Fruit fly (Drosophila melanogaster): Measurements from ENCODE around the gene wds.

wds gene

DNA sequence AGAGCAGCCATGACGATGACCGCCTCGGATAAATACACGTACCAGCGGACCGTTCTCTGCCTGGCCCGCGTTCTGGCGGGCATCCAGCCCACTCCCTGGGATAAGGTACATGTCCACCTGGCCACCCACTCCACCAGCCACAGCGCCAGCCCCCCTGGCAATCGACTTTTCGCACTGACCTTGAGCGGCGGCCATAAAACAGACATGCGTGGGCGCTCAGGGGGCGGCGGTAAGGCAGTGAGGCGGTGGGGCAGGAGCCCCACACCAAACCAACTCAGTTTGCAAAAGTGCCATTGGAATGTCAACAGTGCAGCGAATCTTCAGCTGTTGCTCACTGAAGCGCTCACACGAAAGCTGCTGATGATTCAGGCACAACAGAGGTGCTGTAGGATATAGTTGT, 39.2 kb downstream of the wds start:
- TF ChIP-seq CG8478 (optimal IDR thresholded peaks at IDR 0.05) (no peak), CTCF (optimal IDR thresholded peaks at IDR 0.05) (no peak)

DNA sequence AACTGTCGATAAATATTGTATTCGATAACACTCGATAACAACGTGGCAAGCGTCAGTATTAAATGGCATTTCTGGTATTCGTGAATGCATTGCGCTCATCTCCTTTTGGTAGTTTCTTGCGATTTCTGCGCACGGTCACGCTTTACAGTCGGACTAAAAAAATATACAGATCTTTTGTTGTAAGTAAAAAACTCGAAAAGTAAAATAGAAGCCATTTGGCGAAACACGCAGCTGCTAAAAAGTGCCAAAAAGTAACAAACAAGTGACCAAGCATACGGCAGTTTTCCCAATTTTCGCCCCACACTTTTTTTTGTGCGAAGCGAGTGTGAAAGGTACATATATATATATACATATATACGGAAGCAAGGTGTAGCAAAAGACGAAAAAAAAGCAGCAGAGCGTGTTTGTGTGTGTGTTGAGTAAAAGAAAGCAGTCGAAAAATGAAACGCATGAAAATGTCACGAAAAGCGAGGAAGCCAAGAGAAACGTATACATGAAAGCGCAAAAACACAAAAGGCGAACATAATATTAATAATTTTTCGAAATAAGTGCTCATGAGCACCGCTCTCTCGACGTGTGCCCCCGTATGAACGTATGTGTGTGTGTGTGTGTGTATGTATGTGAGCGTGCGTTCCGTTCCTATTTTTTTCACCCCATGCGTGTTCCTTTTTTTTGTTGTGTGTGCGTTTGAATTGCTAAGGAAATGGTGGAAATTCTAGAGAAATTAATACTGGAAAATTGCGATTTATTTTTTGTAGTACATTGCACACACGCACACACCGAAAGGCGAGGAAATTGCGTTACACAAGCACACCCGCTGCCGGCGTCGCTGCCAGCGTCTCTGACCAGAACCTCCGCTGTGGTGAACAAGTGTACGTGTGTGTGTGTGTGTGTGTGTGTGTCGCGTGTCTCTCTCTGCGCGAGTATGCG, 48.3 kb downstream of the wds start, which contains the start of gene sgg:
sgg (plus strand) TSS at position 106 of the 930 bp plus-strand sequence.
- TF ChIP-seq CTCF (optimal IDR thresholded peaks at IDR 0.05) (no peak), CG8478 (optimal IDR thresholded peaks at IDR 0.05) (no peak)

DNA sequence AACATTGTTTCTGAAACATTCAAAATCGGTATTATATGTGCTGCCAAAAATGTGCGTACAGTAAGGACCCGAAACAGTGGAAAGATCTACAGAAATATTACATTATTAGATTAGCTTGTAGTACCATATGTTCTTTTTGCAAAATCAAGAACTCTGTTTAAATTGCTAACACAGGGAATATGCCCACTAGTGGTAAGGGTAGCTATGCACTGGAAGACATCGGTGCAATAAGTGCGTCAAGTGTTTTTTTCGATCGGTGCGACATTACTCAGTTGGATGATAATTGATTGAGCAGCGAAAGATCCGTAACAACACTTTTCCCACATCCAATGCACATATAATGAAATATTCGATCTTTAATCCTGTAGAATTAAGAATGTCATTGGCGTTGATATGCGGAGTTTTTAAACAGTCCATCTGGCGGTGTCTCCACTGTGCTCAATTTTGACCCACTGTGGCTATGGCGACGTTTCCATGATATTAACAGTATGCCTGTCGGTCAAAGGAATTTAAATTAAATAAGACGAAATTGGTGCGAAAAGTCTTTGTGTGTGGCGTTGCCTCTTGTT, 49.4 kb downstream of the wds start:
- TF ChIP-seq CG8478 (optimal IDR thresholded peaks at IDR 0.05) = no peak

DNA sequence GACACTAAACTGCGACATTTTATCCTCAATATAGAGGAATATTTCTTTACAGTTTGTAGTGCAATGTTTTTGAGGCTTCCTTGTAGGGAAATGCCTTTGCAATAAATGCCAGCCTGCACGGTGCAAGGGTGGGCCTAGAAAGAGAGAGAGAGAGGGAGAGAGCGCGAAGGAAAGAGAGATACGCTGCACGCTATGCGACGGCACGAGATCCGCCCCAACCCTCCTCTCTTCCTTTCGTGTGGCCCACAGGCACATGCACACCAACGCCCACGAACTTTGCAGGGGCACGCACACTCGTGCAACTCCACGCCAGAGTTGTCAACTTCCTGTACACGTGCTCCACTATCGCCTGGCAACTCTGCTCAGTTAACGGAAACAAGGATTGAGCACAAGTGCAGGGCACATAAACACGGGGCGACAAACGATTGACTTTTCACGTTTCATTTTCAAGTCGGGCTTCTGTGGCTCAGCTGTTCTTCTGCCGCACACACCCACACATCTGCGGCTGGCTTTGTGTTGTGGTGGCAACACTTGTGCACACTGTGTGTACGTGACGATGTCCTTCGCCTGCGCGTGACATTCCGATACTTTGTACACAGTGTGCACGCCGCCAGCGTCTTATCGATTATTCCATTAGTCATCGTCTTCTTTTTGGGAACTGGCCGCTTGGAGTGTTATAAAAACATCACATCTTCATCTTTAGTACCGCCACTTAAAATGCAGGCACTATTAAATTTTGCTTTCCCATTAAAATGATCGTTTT, 50.4 kb downstream of the wds start:
- no peak for TF ChIP-seq CG8478 (optimal IDR thresholded peaks at IDR 0.05)
- TF ChIP-seq CTCF (optimal IDR thresholded peaks at IDR 0.05) = no peak

DNA sequence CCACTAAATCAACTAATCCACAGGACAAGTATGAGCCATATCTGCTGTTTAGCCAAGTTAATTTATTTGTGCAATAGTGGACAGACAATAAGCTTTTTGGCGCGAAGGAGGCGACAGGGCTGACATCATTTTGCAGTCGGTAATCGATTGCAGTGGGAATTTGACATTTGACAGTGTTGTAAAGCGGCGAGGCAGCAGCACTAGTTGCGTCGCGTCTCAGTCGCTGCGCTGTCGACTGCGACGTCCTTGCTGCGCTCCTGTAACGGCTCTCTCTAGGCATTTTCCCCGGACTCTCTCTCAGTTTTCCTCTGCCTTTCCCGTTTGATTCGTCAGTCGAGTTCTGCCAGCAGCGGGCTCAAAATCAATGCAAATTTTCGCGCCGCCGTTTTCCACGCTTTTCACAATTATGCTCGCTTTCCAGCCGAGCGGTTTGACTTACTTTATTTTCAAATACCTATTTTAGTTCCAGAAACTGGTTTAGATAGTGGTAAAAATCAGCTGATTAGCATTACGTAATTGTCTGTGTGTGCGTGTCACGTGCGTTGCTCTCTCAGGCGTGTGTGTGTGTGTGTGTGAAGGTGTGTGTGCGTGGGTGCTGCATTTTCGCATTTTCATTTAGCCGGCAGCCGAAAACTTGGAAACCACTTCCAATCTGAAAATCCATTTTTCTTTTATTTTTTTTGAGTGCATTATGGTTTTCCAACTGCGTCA, 51.2 kb downstream of the wds start:
- TF ChIP-seq CG8478 (optimal IDR thresholded peaks at IDR 0.05) (no peak), CTCF (optimal IDR thresholded peaks at IDR 0.05) (no peak)
